Fruit fly (Drosophila melanogaster) whole organism, embryonic: ENCODE results near the gene Nxf3.

ENCODE experiments used
- Bteb2 ChIP-seq: fragments of 200-800 bp; sonication (Bioruptor generic); optimal IDR thresholded peaks from 2 replicates; lab custom pipeline; 2016; ENCODE audit warnings: missing biosample characterization, missing genetic modification characterization
- CG10209 ChIP-seq: fragments of 200-800 bp; sonication (Bioruptor generic); optimal IDR thresholded peaks from 3 replicates; lab custom pipeline; 2017; ENCODE audit warnings: missing biosample characterization, mild to moderate bottlenecking, missing genetic modification characterization, missing genetic modification reagents
- CG1024 ChIP-seq: fragments of 200-800 bp; sonication (Bioruptor generic); IDR thresholded peaks from 2 replicates; pipeline ENCODE4 v1.3.6; 2022; ENCODE audit warnings: missing biosample characterization, missing genetic modification characterization
- CG10321 ChIP-seq: fragments of 200-800 bp; sonication (Bioruptor generic); IDR thresholded peaks from 2 replicates; pipeline ENCODE4 v1.3.6; 2022; ENCODE audit warnings: missing biosample characterization, missing genetic modification characterization
- CG11504 ChIP-seq: fragments of 200-800 bp; sonication (Bioruptor generic); optimal IDR thresholded peaks from 3 replicates; lab custom pipeline; 2019; ENCODE audit warnings: missing biosample characterization, mild to moderate bottlenecking, missing genetic modification characterization, moderate library complexity
- CG11695 ChIP-seq: fragments of 200-800 bp; sonication (Bioruptor generic); IDR thresholded peaks from 3 replicates; pipeline ENCODE4 v1.3.6; 2022; ENCODE audit warnings: missing biosample characterization, missing genetic modification characterization
- CG11723 ChIP-seq: fragments of 200-800 bp; sonication (Bioruptor generic); optimal IDR thresholded peaks from 2 replicates; lab custom pipeline; 2017; ENCODE audit warnings: missing biosample characterization, mild to moderate bottlenecking, missing genetic modification characterization
- CG12155 ChIP-seq: fragments of 200-800 bp; sonication (Bioruptor generic); optimal IDR thresholded peaks from 3 replicates; lab custom pipeline; 2016; ENCODE audit warnings: missing biosample characterization, missing genetic modification characterization
- CG12219 ChIP-seq: fragments of 200-800 bp; sonication (Bioruptor generic); optimal IDR thresholded peaks from 3 replicates; lab custom pipeline; 2018; ENCODE audit warnings: missing biosample characterization, mild to moderate bottlenecking, missing genetic modification characterization
- CG1603 ChIP-seq: fragments of 200-800 bp; sonication (Bioruptor generic); optimal IDR thresholded peaks from 2 replicates; lab custom pipeline; 2019; ENCODE audit warnings: missing biosample characterization, mild to moderate bottlenecking, missing genetic modification characterization, moderate library complexity
- CG16815 ChIP-seq: fragments of 200-800 bp; sonication (Bioruptor generic); optimal IDR thresholded peaks from 3 replicates; lab custom pipeline; 2017; ENCODE audit warnings: missing biosample characterization, mild to moderate bottlenecking, missing genetic modification characterization
- CG17328 ChIP-seq: fragments of 200-800 bp; sonication (Bioruptor generic); IDR thresholded peaks from 2 replicates; pipeline ENCODE4 v1.3.6; 2022; ENCODE audit warnings: missing biosample characterization, missing genetic modification characterization
- CG2116 ChIP-seq: fragments of 200-800 bp; sonication (Bioruptor generic); optimal IDR thresholded peaks from 3 replicates; lab custom pipeline; 2018; ENCODE audit warnings: missing biosample characterization, mild to moderate bottlenecking, missing genetic modification characterization
- CG33557 ChIP-seq: fragments of 200-800 bp; sonication (Bioruptor generic); optimal IDR thresholded peaks from 2 replicates; lab custom pipeline; 2019; ENCODE audit warnings: missing biosample characterization, mild to moderate bottlenecking, missing genetic modification characterization, moderate library complexity
- CG34376 ChIP-seq: fragments of 200-800 bp; sonication (Bioruptor generic); optimal IDR thresholded peaks from 2 replicates; lab custom pipeline; 2018; ENCODE audit warnings: missing biosample characterization, mild to moderate bottlenecking, missing genetic modification characterization
- CG3726 ChIP-seq: fragments of 200-800 bp; sonication (Bioruptor generic); IDR thresholded peaks from 3 replicates; pipeline ENCODE4, ENCODE4 v1.3.6; 2022; ENCODE audit warnings: missing biosample characterization, missing genetic modification characterization
- CG4282 ChIP-seq: fragments of 200-800 bp; sonication (Bioruptor generic); optimal IDR thresholded peaks from 2 replicates; lab custom pipeline; 2016; ENCODE audit warnings: missing biosample characterization, missing genetic modification characterization
- CG5180 ChIP-seq: fragments of 200-800 bp; sonication (Bioruptor generic); optimal IDR thresholded peaks from 3 replicates; lab custom pipeline; 2017; ENCODE audit warnings: missing biosample characterization, missing genetic modification characterization, mild to moderate bottlenecking, moderate library complexity, missing genetic modification reagents
- CG7556 ChIP-seq: fragments of 200-800 bp; sonication (Bioruptor generic); optimal IDR thresholded peaks from 2 replicates; lab custom pipeline; 2017; ENCODE audit warnings: missing biosample characterization, mild to moderate bottlenecking, missing genetic modification characterization
- CG8281 ChIP-seq: fragments of 200-800 bp; sonication (Bioruptor generic); optimal IDR thresholded peaks from 2 replicates; lab custom pipeline; 2018; ENCODE audit warnings: missing biosample characterization, mild to moderate bottlenecking, missing genetic modification characterization, moderate library complexity
- CG8765 ChIP-seq: fragments of 200-800 bp; sonication (Bioruptor generic); IDR thresholded peaks from 2 replicates; pipeline ENCODE4 v1.3.6; 2022; ENCODE audit warnings: missing biosample characterization, missing genetic modification characterization
- CG9932 ChIP-seq: fragments of 200-800 bp; sonication (Bioruptor generic); IDR thresholded peaks from 2 replicates; pipeline ENCODE4 v1.3.6; 2022; ENCODE audit warnings: missing biosample characterization, missing genetic modification characterization
- Deaf1 ChIP-seq: fragments of 200-800 bp; optimal IDR thresholded peaks from 3 replicates; lab custom pipeline; 2019; ENCODE audit warnings: missing biosample characterization, mild to moderate bottlenecking, missing genetic modification characterization, moderate library complexity
- Dp ChIP-seq: fragments of 200-800 bp; sonication (Bioruptor generic); optimal IDR thresholded peaks from 2 replicates; lab custom pipeline; 2018; ENCODE audit warnings: missing biosample characterization, mild to moderate bottlenecking, missing genetic modification characterization, moderate library complexity
- Gsc ChIP-seq: fragments of 200-800 bp; sonication (Bioruptor generic); IDR thresholded peaks from 2 replicates; pipeline ENCODE4 v1.3.6; 2022; ENCODE audit warnings: missing biosample characterization, missing genetic modification characterization
- Oaz ChIP-seq: fragments of 200-800 bp; sonication (Bioruptor generic); IDR thresholded peaks from 2 replicates; pipeline ENCODE4 v1.3.6; 2022; ENCODE audit warnings: missing biosample characterization, missing genetic modification characterization
- Opbp ChIP-seq: fragments of 200-800 bp; sonication (Bioruptor generic); IDR thresholded peaks from 3 replicates; pipeline ENCODE4 v1.3.6; 2022; ENCODE audit warnings: missing biosample characterization, missing genetic modification characterization; ENCODE audit not compliant: partially characterized antibody
- Optix ChIP-seq: fragments of 200-800 bp; sonication (Bioruptor generic); IDR thresholded peaks from 3 replicates; pipeline ENCODE4 v1.3.6; 2022; ENCODE audit warnings: missing biosample characterization, missing genetic modification characterization
- Ptx1 ChIP-seq: fragments of 200-800 bp; sonication (Bioruptor generic); IDR thresholded peaks from 2 replicates; pipeline ENCODE4 v1.3.6; 2022; ENCODE audit warnings: missing biosample characterization, missing genetic modification characterization
- Sin3A ChIP-seq: fragments of >200 bp; optimal IDR thresholded peaks from 2 replicates; lab custom pipeline; 2018
- Trl ChIP-seq, 3 experiments: fragments of >200 bp in 2 of 3; fragments of 200-800 bp in 1 of 3; sonication (Bioruptor generic) in 1 of 3; optimal IDR thresholded peaks; 2 replicates in 1 of 3; 3 replicates in 2 of 3; lab custom pipeline; 2016 to 2017; ENCODE audit warnings: missing biosample characterization in 1 of 3, missing genetic modification characterization in 1 of 3
- croc ChIP-seq: fragments of 200-800 bp; sonication (Bioruptor generic); conservative IDR thresholded peaks from 3 replicates; pipeline ENCODE4 v1.3.6; 2022; ENCODE audit warnings: missing biosample characterization, missing genetic modification characterization
- dan ChIP-seq: fragments of 200-800 bp; sonication (Bioruptor generic); IDR thresholded peaks from 2 replicates; pipeline ENCODE4 v1.3.6; 2022; ENCODE audit warnings: missing biosample characterization, missing genetic modification characterization
- dmrt11E ChIP-seq: fragments of 200-800 bp; sonication (Bioruptor generic); optimal IDR thresholded peaks from 3 replicates; lab custom pipeline; 2018; ENCODE audit warnings: missing biosample characterization, mild to moderate bottlenecking, missing genetic modification characterization, moderate library complexity
- esg ChIP-seq: fragments of 200-800 bp; sonication (Bioruptor generic); conservative IDR thresholded peaks from 2 replicates; pipeline ENCODE4 v1.3.6; 2022; ENCODE audit warnings: missing biosample characterization, missing genetic modification characterization
- eve ChIP-seq, 2 experiments: fragments of >200 bp; optimal IDR thresholded peaks; 2 replicates each; lab custom pipeline; 2017; ENCODE audit warnings: missing biosample characterization in 2 of 2, missing genetic modification characterization in 2 of 2
- fd96Cb ChIP-seq: fragments of 200-800 bp; sonication (Bioruptor generic); optimal IDR thresholded peaks from 2 replicates; lab custom pipeline; 2018; ENCODE audit warnings: missing biosample characterization, mild to moderate bottlenecking, missing genetic modification characterization, moderate library complexity
- gce ChIP-seq: fragments of 200-800 bp; sonication (Bioruptor generic); IDR thresholded peaks from 3 replicates; pipeline ENCODE4 v1.3.6; 2022; ENCODE audit warnings: missing biosample characterization, missing genetic modification characterization
- grn ChIP-seq: fragments of 200-800 bp; sonication (Bioruptor generic); optimal IDR thresholded peaks from 3 replicates; lab custom pipeline; 2017; ENCODE audit warnings: missing biosample characterization, missing genetic modification characterization
- hbn ChIP-seq: fragments of 200-800 bp; sonication (Bioruptor generic); IDR thresholded peaks from 2 replicates; pipeline ENCODE4 v1.3.6; 2022; ENCODE audit warnings: missing biosample characterization, missing genetic modification characterization; ENCODE audit not compliant: partially characterized antibody
- kay ChIP-seq: fragments of 200-800 bp; sonication (Bioruptor generic); optimal IDR thresholded peaks from 2 replicates; lab custom pipeline; 2016; ENCODE audit warnings: missing biosample characterization, missing genetic modification characterization
- klu ChIP-seq: fragments of 200-800 bp; sonication (Bioruptor generic); IDR thresholded peaks from 2 replicates; pipeline ENCODE4 v1.3.6; 2022; ENCODE audit warnings: missing biosample characterization, missing genetic modification characterization
- kni ChIP-seq: fragments of 200-800 bp; sonication (Bioruptor generic); optimal IDR thresholded peaks from 3 replicates; lab custom pipeline; 2017; ENCODE audit warnings: mild to moderate bottlenecking, missing biosample characterization, missing genetic modification reagents, missing genetic modification characterization
- lola ChIP-seq, 3 experiments: fragments of >200 bp in 2 of 3; fragments of 200-800 bp in 1 of 3; sonication (Bioruptor generic) in 1 of 3; optimal IDR thresholded peaks; 2 replicates each; lab custom pipeline; 2017 to 2019; ENCODE audit warnings: missing biosample characterization in 3 of 3, missing genetic modification characterization in 3 of 3, mild to moderate bottlenecking in 1 of 3, moderate library complexity in 1 of 3
- mirr ChIP-seq: fragments of 200-800 bp; sonication (Bioruptor generic); optimal IDR thresholded peaks from 3 replicates; lab custom pipeline; 2018; ENCODE audit warnings: missing biosample characterization, mild to moderate bottlenecking, missing genetic modification characterization
- nom ChIP-seq: fragments of 200-800 bp; sonication (Bioruptor generic); optimal IDR thresholded peaks from 2 replicates; lab custom pipeline; 2017; ENCODE audit warnings: missing biosample characterization, missing genetic modification characterization, mild to moderate bottlenecking, moderate library complexity, missing genetic modification reagents
- ro ChIP-seq: fragments of 200-800 bp; sonication (Bioruptor generic); IDR thresholded peaks from 2 replicates; pipeline ENCODE4 v1.3.6; 2022; ENCODE audit warnings: missing biosample characterization, missing genetic modification characterization
- slou ChIP-seq: fragments of 200-800 bp; sonication (Bioruptor generic); optimal IDR thresholded peaks from 3 replicates; lab custom pipeline; 2016; ENCODE audit warnings: missing biosample characterization, missing genetic modification characterization
- unpg ChIP-seq: fragments of 200-800 bp; sonication (Bioruptor generic); optimal IDR thresholded peaks from 3 replicates; lab custom pipeline; 2018; ENCODE audit warnings: missing biosample characterization, mild to moderate bottlenecking, missing genetic modification characterization, moderate library complexity
- zen2 ChIP-seq: fragments of 200-800 bp; sonication (Bioruptor generic); IDR thresholded peaks from 3 replicates; pipeline ENCODE4 v1.3.6; 2022; ENCODE audit warnings: missing biosample characterization, missing genetic modification characterization; ENCODE audit not compliant: partially characterized antibody

Nxf3 gene

DNA sequence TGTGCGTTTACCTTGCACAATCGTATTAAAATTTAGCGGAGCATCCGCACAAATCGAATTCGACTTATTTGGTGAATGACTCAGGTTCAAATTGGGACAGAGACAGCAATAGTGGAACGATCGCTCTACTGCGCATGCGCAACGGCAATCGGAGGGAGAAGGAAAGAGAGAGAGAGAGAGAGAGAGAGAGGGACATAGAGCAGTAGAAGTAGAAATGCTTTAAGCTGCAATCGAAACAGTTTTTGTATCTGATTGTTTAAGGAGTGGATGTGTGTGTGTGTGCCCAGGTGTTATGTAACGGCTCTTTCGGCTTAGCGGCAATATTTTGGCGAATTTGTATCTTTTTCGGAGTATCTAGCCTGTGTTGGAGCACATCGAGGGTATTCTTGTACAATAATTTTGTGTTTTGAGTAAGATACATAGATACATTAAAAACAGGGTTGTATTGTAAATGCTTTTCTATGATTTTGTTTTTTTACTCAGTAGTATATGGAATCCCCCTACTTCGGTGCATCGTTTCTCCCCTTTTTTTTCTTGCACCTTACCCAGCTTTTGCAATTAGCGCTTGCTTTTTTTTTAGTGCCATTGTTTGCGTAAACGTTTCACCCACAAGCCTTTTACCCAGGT is 15.4 kb upstream of the Nxf3 start:
- no peak for TF ChIP-seq Optix (GFP tag; lab: Robert Waterston, UW)
- peak; percentile 9 for TF ChIP-seq CG10209 (GFP tag; lab: Kevin White, UChicago)
- no peak for TF ChIP-seq CG1603 (tag; lab: Kevin White, UChicago)
- no peak for TF ChIP-seq Bteb2 (GFP tag; lab: Kevin White, UChicago)
- TF ChIP-seq eve (GFP tag; optimal IDR thresholded peaks at IDR 0.05; lab: Kevin White, UChicago), result no peak
- no peak for TF ChIP-seq CG16815 (GFP tag; lab: Kevin White, UChicago)
- TF ChIP-seq Deaf1 (tag; lab: Kevin White, UChicago), result no peak
- no peak for TF ChIP-seq lola (GFP tag; optimal IDR thresholded peaks at IDR 0.05; lab: Kevin White, UChicago)
- peak; percentile 72 for TF ChIP-seq CG2116
- TF ChIP-seq slou (GFP tag; lab: Kevin White, UChicago), result no peak
- TF ChIP-seq CG4282 (GFP tag; lab: Kevin White, UChicago), result no peak
- TF ChIP-seq grn (GFP tag; lab: Kevin White, UChicago), result no peak
- TF ChIP-seq gce, result no peak
- TF ChIP-seq CG12155, result no peak
- no peak for TF ChIP-seq CG8765 (GFP tag; lab: Robert Waterston, UW)
- no peak for TF ChIP-seq klu (GFP tag; lab: Robert Waterston, UW)
- no peak for TF ChIP-seq CG34376 (GFP tag; lab: Kevin White, UChicago)
- TF ChIP-seq CG11723 (GFP tag; lab: Kevin White, UChicago), result no peak
- 0 out of 2 replicates have a peak, but pooled peaks have one; percentile 17 for TF ChIP-seq esg (GFP tag; lab: Robert Waterston, UW)
- TF ChIP-seq Dp, result no peak
- no peak for TF ChIP-seq croc (GFP tag; lab: Robert Waterston, UW)
- TF ChIP-seq CG9932 (GFP tag; lab: Robert Waterston, UW), result no peak
- peak; percentile 50; the same call in 2 of the 3 replicates for TF ChIP-seq CG11695 (GFP tag; lab: Robert Waterston, UW)
- TF ChIP-seq Trl (optimal IDR thresholded peaks at IDR 0.05; lab: Kevin White, UChicago), result peak; percentile 21 to 48
- no peak for TF ChIP-seq Trl (GFP tag; optimal IDR thresholded peaks at IDR 0.05; lab: Kevin White, UChicago)
- TF ChIP-seq mirr, result no peak
- no peak for TF ChIP-seq nom (GFP tag; lab: Kevin White, UChicago)
- TF ChIP-seq dan (GFP tag; lab: Robert Waterston, UW), result no peak
- TF ChIP-seq CG11504 (tag; lab: Kevin White, UChicago), result peak; percentile 31
- no peak for TF ChIP-seq zen2 (GFP tag; lab: Robert Waterston, UW)
- peak; percentile 44; the same call in 1 of the 2 replicates for TF ChIP-seq CG17328 (GFP tag; lab: Robert Waterston, UW)
- no peak for TF ChIP-seq CG7556 (GFP tag; lab: Kevin White, UChicago)
- TF ChIP-seq dmrt11E, result no peak
- TF ChIP-seq fd96Cb, result no peak
- TF ChIP-seq ro (GFP tag; lab: Robert Waterston, UW), result no peak
- no peak for TF ChIP-seq Gsc (GFP tag; lab: Robert Waterston, UW)
- TF ChIP-seq Sin3A (lab: Kevin White, UChicago), result no peak
- no peak for TF ChIP-seq CG33557
- no peak for TF ChIP-seq hbn (GFP tag; lab: Robert Waterston, UW)
- no peak for TF ChIP-seq unpg (GFP tag; lab: Kevin White, UChicago)
- no peak for TF ChIP-seq CG8281
- TF ChIP-seq kay (GFP tag; lab: Kevin White, UChicago), result peak; percentile 77
- TF ChIP-seq Oaz (GFP tag; lab: Robert Waterston, UW), result no peak
- no peak for TF ChIP-seq Opbp (GFP tag; lab: Robert Waterston, UW)
- TF ChIP-seq CG12219 (GFP tag; lab: Kevin White, UChicago), result no peak
- no peak for TF ChIP-seq CG5180 (GFP tag; lab: Kevin White, UChicago)
- no peak for TF ChIP-seq CG1024 (GFP tag; lab: Robert Waterston, UW)
- peak; percentile 74 for TF ChIP-seq CG10321 (GFP tag; lab: Robert Waterston, UW)
- TF ChIP-seq kni (GFP tag; lab: Kevin White, UChicago), result no peak
- no peak for TF ChIP-seq CG3726 (GFP tag; lab: Robert Waterston, UW)
- no peak for TF ChIP-seq Ptx1 (GFP tag; lab: Robert Waterston, UW)
